Fruit fly (Drosophila melanogaster): ENCODE data around the gene CG44194.

DNA sequence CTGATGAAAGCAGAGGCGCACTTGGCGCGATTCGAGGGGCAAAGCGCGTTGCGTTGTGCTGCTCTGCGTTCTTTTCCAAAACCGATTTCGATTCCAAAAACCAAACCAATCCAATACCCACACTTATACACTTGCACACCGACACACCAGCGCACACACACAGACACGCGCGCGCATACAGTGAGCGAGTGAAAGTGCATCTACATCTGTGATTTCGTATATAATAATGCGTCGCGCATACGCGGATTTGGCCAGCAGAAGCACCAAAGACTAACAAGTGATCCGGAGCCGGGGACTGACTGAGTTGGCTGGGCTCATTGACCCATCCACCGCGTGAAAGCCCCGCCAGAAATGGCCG, 687 bp upstream of the CG44194 start:
- no peak for TF ChIP-seq pan (optimal IDR thresholded peaks at IDR 0.05)
- TF ChIP-seq br (GFP tag; optimal IDR thresholded peaks at IDR 0.05): no peak

Measured in whole organism, wandering third instar larva.